Worm (Caenorhabditis elegans) whole organism, late embryonic: ENCODE data around the gene mua-6.
"Not testable (repeated sequence)": the region's sequence is repeated elsewhere in the genome, so short reads cannot be mapped to it uniquely, and the experiment has no call there.

Experiments
- ahr-1 ChIP-seq: sonication (generic microtip); optimal IDR thresholded peaks from 2 replicates; lab custom pipeline; 2016; ENCODE audit warnings: missing genetic modification characterization, missing compliant biosample characterization
- dve-1 ChIP-seq: sonication (generic microtip); optimal IDR thresholded peaks from 2 replicates; lab custom pipeline; 2017; ENCODE audit warnings: antibody characterized with exemption, mild to moderate bottlenecking, missing genetic modification characterization, missing compliant biosample characterization
- pha-2 ChIP-seq: sonication (generic microtip); optimal IDR thresholded peaks from 2 replicates; lab custom pipeline; 2017; ENCODE audit warnings: mild to moderate bottlenecking, missing genetic modification characterization, missing compliant biosample characterization

Gene mua-6

DNA sequence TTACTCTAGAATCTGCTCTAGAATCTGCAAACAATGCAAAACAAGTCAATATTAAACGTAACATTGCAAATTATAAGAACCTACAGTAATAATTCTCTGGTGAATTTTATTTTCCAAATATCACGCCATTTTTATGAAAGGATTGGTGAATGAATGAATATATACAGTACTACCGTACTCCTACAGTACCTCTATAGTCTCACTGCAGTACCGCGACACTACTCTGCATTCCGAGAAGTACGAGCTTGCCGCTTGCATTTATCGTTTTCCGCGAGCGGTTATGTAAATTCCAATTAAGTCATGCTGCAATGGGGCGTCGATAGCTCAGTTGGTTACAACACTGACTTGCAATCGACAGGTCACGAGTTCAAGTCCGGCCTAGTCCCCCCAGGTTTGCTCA is 53.2 kb downstream of the mua-6 start, which contains the start of gene F23A7.4:
TSS of gene F23A7.4 (plus strand) at position 301 of the 400 bp plus-strand sequence.
- TF ChIP-seq dve-1, ahr-1, pha-2 (tag; lab: Kevin White, UChicago): not testable (repeated sequence)
